Fruit fly (Drosophila melanogaster) whole organism, larva: ENCODE measurements around the gene btn.

Experiments
- noc ChIP-seq: fragments of 200-800 bp; sonication (Bioruptor generic); optimal IDR thresholded peaks from 3 replicates; lab custom pipeline; 2019; ENCODE audit warnings: missing biosample characterization, mild to moderate bottlenecking, missing genetic modification characterization, moderate library complexity

Gene btn

dm6 chr3R:22536504-22537423 lies 49.7 kb downstream of the btn start:
- TF ChIP-seq noc (tag; lab: Kevin White, UChicago): peak; percentile 18
